Worm (Caenorhabditis elegans) whole organism, L4/young adult: ENCODE measurements around the gene dod-6.

ENCODE experiments used
- W03F9.2 ChIP-seq: fragments of 150-350 bp; optimal IDR thresholded peaks from 2 replicates; lab custom pipeline; 2014; ENCODE audit warnings: missing biosample characterization, missing genetic modification characterization
- dao-5 ChIP-seq: sonication (generic microtip); optimal IDR thresholded peaks from 2 replicates; lab custom pipeline; 2016; ENCODE audit warnings: missing genotype, missing genetic modification characterization, moderate library complexity, missing compliant biosample characterization
- him-1 ChIP-seq: sonication (generic microtip); optimal IDR thresholded peaks from 2 replicates; lab custom pipeline; 2016; ENCODE audit warnings: missing genotype, missing genetic modification reagents, missing genetic modification characterization, missing compliant biosample characterization

- TF ChIP-seq him-1 (tag; lab: Kevin White, UChicago) (no peak), dao-5 (no peak), W03F9.2 (tag; lab: Kevin White, UChicago) (no peak)
These were observed 18.1 kb upstream of the dod-6 start for ce11 chrIII:10179444-10179843.
